Fruit fly (Drosophila melanogaster) S2 (cell line): ENCODE data around the gene Klc.

ENCODE experiments used
- CG8478 ChIP-seq: fragments of >200 bp; optimal IDR thresholded peaks from 2 replicates; lab custom pipeline; 2018
- CTCF ChIP-seq, 2 experiments: fragments of >200 bp; optimal IDR thresholded peaks; 2 replicates each; lab custom pipeline; 2018

- no peak for TF ChIP-seq CG8478
- no peak for TF ChIP-seq CTCF (optimal IDR thresholded peaks at IDR 0.05; lab: Kevin White, UChicago)
These were observed 41.2 kb upstream of the Klc start for dm6 chr3L:12790783-12791678.
